Fruit fly (Drosophila melanogaster) whole organism, adult: ENCODE data around the gene Ddx1.

Source experiments
- CG11617 ChIP-seq: fragments of 200-800 bp; sonication (Bioruptor generic); optimal IDR thresholded peaks from 2 replicates; lab custom pipeline; 2017; ENCODE audit warnings: mild to moderate bottlenecking, missing biosample characterization, missing genetic modification reagents, missing genetic modification characterization
- CG12768 ChIP-seq: fragments of 200-800 bp; sonication (Bioruptor generic); optimal IDR thresholded peaks from 2 replicates; lab custom pipeline; 2017; ENCODE audit warnings: missing biosample characterization, missing genetic modification characterization, mild to moderate bottlenecking, moderate library complexity, missing genetic modification reagents
- CG14711 ChIP-seq: fragments of 200-800 bp; sonication (Bioruptor generic); optimal IDR thresholded peaks from 2 replicates; lab custom pipeline; 2018; ENCODE audit warnings: missing biosample characterization, mild to moderate bottlenecking, missing genetic modification characterization, moderate library complexity
- CG1620 ChIP-seq: fragments of 200-800 bp; sonication (Bioruptor generic); optimal IDR thresholded peaks from 2 replicates; lab custom pipeline; 2016; ENCODE audit warnings: missing biosample characterization, missing genetic modification characterization
- CG33017 ChIP-seq: fragments of 200-800 bp; sonication (Bioruptor generic); optimal IDR thresholded peaks from 2 replicates; lab custom pipeline; 2018; ENCODE audit warnings: missing biosample characterization, mild to moderate bottlenecking, missing genetic modification characterization, moderate library complexity
- CG5204 ChIP-seq: fragments of 200-800 bp; sonication (Bioruptor generic); optimal IDR thresholded peaks from 2 replicates; lab custom pipeline; 2016; ENCODE audit warnings: missing biosample characterization, missing genetic modification characterization
- CG7045 ChIP-seq: fragments of 200-800 bp; sonication (Bioruptor generic); optimal IDR thresholded peaks from 2 replicates; lab custom pipeline; 2017; ENCODE audit warnings: missing biosample characterization, mild to moderate bottlenecking, missing genetic modification characterization
- CG7101 ChIP-seq: fragments of 200-800 bp; sonication (Bioruptor generic); optimal IDR thresholded peaks from 2 replicates; lab custom pipeline; 2018; ENCODE audit warnings: missing biosample characterization, mild to moderate bottlenecking, missing genetic modification characterization, moderate library complexity
- Clk ChIP-seq: fragments of 200-800 bp; sonication (Bioruptor generic); optimal IDR thresholded peaks from 2 replicates; lab custom pipeline; 2017; ENCODE audit warnings: missing biosample characterization, missing genetic modification characterization
- Crg-1 ChIP-seq: fragments of 200-800 bp; sonication (Bioruptor generic); optimal IDR thresholded peaks from 2 replicates; lab custom pipeline; 2016; ENCODE audit warnings: missing biosample characterization, missing genetic modification characterization
- Hr96 ChIP-seq: fragments of 200-800 bp; sonication (Bioruptor generic); optimal IDR thresholded peaks from 2 replicates; lab custom pipeline; 2016; ENCODE audit warnings: missing biosample characterization, missing genetic modification characterization
- Mnt ChIP-seq: fragments of 200-800 bp; sonication (Bioruptor generic); optimal IDR thresholded peaks from 2 replicates; lab custom pipeline; 2016; ENCODE audit warnings: missing biosample characterization, mild to moderate bottlenecking, missing genetic modification characterization
- bab1 ChIP-seq: fragments of 200-800 bp; sonication (Bioruptor generic); optimal IDR thresholded peaks from 3 replicates; lab custom pipeline; 2019; ENCODE audit warnings: missing biosample characterization, mild to moderate bottlenecking, missing genetic modification characterization, moderate library complexity
- cic ChIP-seq: fragments of 200-800 bp; sonication (Bioruptor generic); optimal IDR thresholded peaks from 2 replicates; lab custom pipeline; 2017; ENCODE audit warnings: missing biosample characterization, mild to moderate bottlenecking, missing genetic modification characterization, moderate library complexity
- cnc ChIP-seq, 2 experiments: fragments of >200 bp; optimal IDR thresholded peaks; 2 replicates each; lab custom pipeline; 2017
- kay ChIP-seq: fragments of 200-800 bp; sonication (Bioruptor generic); peaks from one replicate; lab custom pipeline; 2016; ENCODE audit warnings: missing biosample characterization, missing genetic modification characterization, borderline replicate concordance
- ovo ChIP-seq: fragments of 200-800 bp; sonication (Bioruptor generic); optimal IDR thresholded peaks from 2 replicates; lab custom pipeline; 2016; ENCODE audit warnings: missing biosample characterization, missing genetic modification characterization
- pad ChIP-seq: fragments of 200-800 bp; sonication (Bioruptor generic); optimal IDR thresholded peaks from 3 replicates; lab custom pipeline; 2017; ENCODE audit warnings: missing biosample characterization, missing genetic modification characterization, mild to moderate bottlenecking, moderate library complexity, missing genetic modification reagents
- tj ChIP-seq: fragments of 200-800 bp; sonication (Bioruptor generic); optimal IDR thresholded peaks from 3 replicates; lab custom pipeline; 2017; ENCODE audit warnings: missing biosample characterization, mild to moderate bottlenecking, missing genetic modification characterization, moderate library complexity
- toe ChIP-seq: fragments of 200-800 bp; sonication (Bioruptor generic); optimal IDR thresholded peaks from 2 replicates; lab custom pipeline; 2016; ENCODE audit warnings: missing biosample characterization, missing genetic modification characterization

Gene Ddx1

DNA sequence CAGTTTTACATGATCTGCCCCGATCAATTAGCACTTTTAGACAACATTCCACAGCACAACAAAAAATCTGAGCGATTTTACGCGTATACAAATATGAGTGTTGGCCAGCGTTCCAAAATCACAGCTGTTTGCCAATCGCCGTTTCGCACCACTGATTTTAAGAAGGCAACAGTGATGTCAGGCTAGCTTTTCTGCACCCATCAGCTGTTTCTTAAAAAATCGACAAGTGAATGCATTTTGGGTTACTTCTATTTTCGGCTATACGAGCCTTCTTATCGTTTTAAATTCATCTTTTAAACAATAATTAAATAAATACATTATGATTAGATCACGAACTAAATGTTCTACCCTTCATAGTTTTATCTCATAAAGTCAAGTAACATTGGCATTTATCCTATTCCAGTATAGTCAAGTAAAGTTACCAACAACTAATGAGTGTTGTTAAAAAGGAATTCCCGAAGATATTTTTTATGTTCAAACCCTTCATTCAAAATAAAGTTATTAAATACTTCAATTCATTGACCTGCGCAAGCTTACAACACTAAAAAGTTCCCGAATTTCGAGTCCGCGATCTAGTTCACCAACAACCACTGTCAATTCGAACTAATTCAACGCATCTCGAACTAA lies at the start of gene Ddx1, which contains the start of gene Rich:
Gene Ddx1 (plus strand): TSS at position 573 of the 627 bp plus-strand sequence.
Gene Rich (minus strand): TSS at position 125 of the 627 bp plus-strand sequence.
- TF ChIP-seq bab1 (GFP tag; lab: Kevin White, UChicago) (peak; percentile 35), cic (GFP tag; lab: Kevin White, UChicago) (no peak), ovo (GFP tag; lab: Kevin White, UChicago) (peak; percentile 60), CG14711 (tag; lab: Kevin White, UChicago) (peak; percentile 29), CG11617 (GFP tag; lab: Kevin White, UChicago) (peak; percentile 16), Clk (no peak), CG33017 (no peak), toe (peak; percentile 66), cnc (optimal IDR thresholded peaks at IDR 0.05; lab: Kevin White, UChicago) (no peak), CG5204 (GFP tag; lab: Kevin White, UChicago) (peak; percentile 64), CG7045 (GFP tag; lab: Kevin White, UChicago) (peak; percentile 57), Hr96 (GFP tag; lab: Kevin White, UChicago) (peak; percentile 52), tj (GFP tag; lab: Kevin White, UChicago) (peak; percentile 70), pad (GFP tag; lab: Kevin White, UChicago) (peak; percentile 72), kay (GFP tag; lab: Kevin White, UChicago) (no peak), Crg-1 (peak; percentile 76), CG1620 (peak; percentile 68), CG12768 (peak; percentile 35), Mnt (GFP tag; lab: Kevin White, UChicago) (peak; percentile 34), CG7101 (tag; lab: Kevin White, UChicago) (peak; percentile 62)

DNA sequence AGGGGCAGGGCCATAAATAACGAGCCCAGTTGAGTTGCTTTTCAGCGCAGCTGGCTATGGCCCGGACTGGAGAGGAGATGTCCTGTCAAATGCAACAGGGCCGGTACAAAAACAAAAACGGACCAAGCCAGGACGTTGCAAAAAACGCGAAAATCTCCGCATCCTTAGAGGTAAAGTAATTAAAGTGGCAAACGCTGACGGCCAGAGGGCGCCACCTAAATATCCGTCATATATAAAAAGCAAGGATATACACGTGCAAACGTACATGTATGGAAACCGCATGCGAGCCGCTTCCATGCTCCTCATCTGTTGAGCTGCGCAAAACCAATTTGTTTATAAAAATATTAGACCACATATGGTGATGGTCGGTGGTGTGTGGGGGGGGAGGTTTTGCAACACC lies 48.4 kb upstream of the Ddx1 start:
- TF ChIP-seq pad (GFP tag; lab: Kevin White, UChicago) (no peak), ovo (GFP tag; lab: Kevin White, UChicago) (no peak), CG7101 (tag; lab: Kevin White, UChicago) (no peak), CG7045 (GFP tag; lab: Kevin White, UChicago) (no peak), CG1620 (no peak), bab1 (GFP tag; lab: Kevin White, UChicago) (no peak), cnc (optimal IDR thresholded peaks at IDR 0.05; lab: Kevin White, UChicago) (no peak), CG12768 (no peak), kay (GFP tag; lab: Kevin White, UChicago) (no peak), Crg-1 (no peak), Mnt (GFP tag; lab: Kevin White, UChicago) (no peak), Hr96 (GFP tag; lab: Kevin White, UChicago) (no peak), CG14711 (tag; lab: Kevin White, UChicago) (no peak), toe (no peak), cic (GFP tag; lab: Kevin White, UChicago) (no peak), CG33017 (no peak)

DNA sequence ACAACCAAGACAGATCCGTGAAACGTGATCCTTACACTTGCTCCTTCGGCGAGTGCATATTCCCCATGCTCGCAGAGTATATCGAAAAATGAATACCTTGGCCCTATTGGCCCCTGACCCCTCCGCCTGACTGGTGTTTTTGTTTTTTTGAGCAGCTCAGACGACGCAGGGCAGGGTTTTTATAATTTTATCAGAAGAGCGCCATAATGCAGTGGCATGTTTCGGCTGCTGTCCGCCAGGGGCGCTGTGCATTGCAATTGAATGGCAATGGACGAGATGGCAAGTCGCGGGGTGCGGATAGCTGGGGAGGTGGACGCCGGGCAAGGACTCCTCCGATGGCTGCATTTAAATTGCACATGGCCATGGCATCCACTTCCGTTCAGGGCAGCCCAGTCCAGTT lies 40.1 kb upstream of the Ddx1 start:
- no peak for TF ChIP-seq CG7045 (GFP tag; lab: Kevin White, UChicago)
- TF ChIP-seq CG14711 (tag; lab: Kevin White, UChicago) = no peak
- TF ChIP-seq Hr96 (GFP tag; lab: Kevin White, UChicago) = no peak
- no peak for TF ChIP-seq CG7101 (tag; lab: Kevin White, UChicago)
- no peak for TF ChIP-seq CG5204 (GFP tag; lab: Kevin White, UChicago)
- no peak for TF ChIP-seq pad (GFP tag; lab: Kevin White, UChicago)
- TF ChIP-seq tj (GFP tag; lab: Kevin White, UChicago) = no peak
- TF ChIP-seq cic (GFP tag; lab: Kevin White, UChicago) = no peak

DNA sequence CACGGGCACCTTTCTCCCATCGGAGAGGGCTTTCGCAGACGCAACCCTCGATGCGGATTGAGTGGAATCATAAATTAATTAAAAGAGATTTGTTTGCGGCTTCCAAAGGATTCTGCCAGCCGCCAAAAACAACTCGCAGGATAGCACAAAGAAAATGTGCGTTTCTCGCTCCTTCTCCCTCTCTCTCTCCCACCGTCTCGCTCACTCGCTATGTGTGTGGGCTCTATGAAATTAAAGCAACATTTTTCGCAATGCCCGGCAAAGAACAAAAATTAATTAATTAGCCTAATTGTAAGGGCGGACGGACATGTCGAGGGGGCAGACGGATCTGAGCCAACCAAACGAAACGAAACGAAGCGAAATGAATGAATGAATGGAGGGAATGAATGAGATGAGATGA lies 25.5 kb upstream of the Ddx1 start:
- TF ChIP-seq cic (GFP tag; lab: Kevin White, UChicago) (no peak), CG11617 (GFP tag; lab: Kevin White, UChicago) (no peak), Hr96 (GFP tag; lab: Kevin White, UChicago) (no peak), toe (no peak), CG1620 (no peak), CG7045 (GFP tag; lab: Kevin White, UChicago) (no peak), CG14711 (tag; lab: Kevin White, UChicago) (no peak), Crg-1 (no peak)

dm6 chr3L:22242241-22242640 lies 20.9 kb upstream of the Ddx1 start:
- TF ChIP-seq CG14711 (tag; lab: Kevin White, UChicago) = no peak
- no peak for TF ChIP-seq CG7045 (GFP tag; lab: Kevin White, UChicago)
- no peak for TF ChIP-seq cnc (optimal IDR thresholded peaks at IDR 0.05; lab: Kevin White, UChicago)
- no peak for TF ChIP-seq bab1 (GFP tag; lab: Kevin White, UChicago)
- no peak for TF ChIP-seq Crg-1
- TF ChIP-seq Clk = no peak
- no peak for TF ChIP-seq Mnt (GFP tag; lab: Kevin White, UChicago)

- TF ChIP-seq kay (GFP tag; lab: Kevin White, UChicago) (no peak), Mnt (GFP tag; lab: Kevin White, UChicago) (peak; percentile 46), ovo (GFP tag; lab: Kevin White, UChicago) (no peak), Hr96 (GFP tag; lab: Kevin White, UChicago) (peak; percentile 25), tj (GFP tag; lab: Kevin White, UChicago) (no peak), pad (GFP tag; lab: Kevin White, UChicago) (peak; percentile 28), CG11617 (GFP tag; lab: Kevin White, UChicago) (peak; percentile 5), cic (GFP tag; lab: Kevin White, UChicago) (no peak), cnc (optimal IDR thresholded peaks at IDR 0.05; lab: Kevin White, UChicago) (no peak), CG12768 (peak; percentile 32), Clk (no peak), CG5204 (GFP tag; lab: Kevin White, UChicago) (no peak), toe (peak; percentile 46), CG1620 (peak; percentile 27), CG33017 (no peak), CG7045 (GFP tag; lab: Kevin White, UChicago) (peak; percentile 8), Crg-1 (no peak), bab1 (GFP tag; lab: Kevin White, UChicago) (no peak), CG7101 (tag; lab: Kevin White, UChicago) (peak; percentile 34), CG14711 (tag; lab: Kevin White, UChicago) (no peak)
These were observed 3.4 kb downstream of the Ddx1 start, which contains the start of gene CG11523 for dm6 chr3L:22266535-22266934. Gene CG11523 (minus strand): TSS chr3L:22266679.
